Worm (Caenorhabditis elegans): ENCODE data around the gene apc-10.

The apc-10 gene

ce11 chrV:10468709-10469108, 42.6 kb upstream of the apc-10 start:
- TF ChIP-seq pha-4 (tag; optimal IDR thresholded peaks at IDR 0.05), result no peak
- no peak for TF ChIP-seq lin-13 (tag; optimal IDR thresholded peaks at IDR 0.05)
- no peak for TF ChIP-seq ceh-43 (GFP tag; optimal IDR thresholded peaks at IDR 0.05)
- no peak for TF ChIP-seq mep-1 (tag; optimal IDR thresholded peaks at IDR 0.05)
- no peak for TF ChIP-seq ztf-11 (tag; optimal IDR thresholded peaks at IDR 0.05)
- TF ChIP-seq elt-1 (tag; optimal IDR thresholded peaks at IDR 0.05; ENCODE audit: borderline replicate concordance, insufficient read depth), result no peak
- no peak for TF ChIP-seq sptf-1 (tag; optimal IDR thresholded peaks at IDR 0.05)
- TF ChIP-seq cnd-1 (tag; optimal IDR thresholded peaks at IDR 0.05), result no peak
- TF ChIP-seq nhr-76 (tag; optimal IDR thresholded peaks at IDR 0.05), result no peak

DNA sequence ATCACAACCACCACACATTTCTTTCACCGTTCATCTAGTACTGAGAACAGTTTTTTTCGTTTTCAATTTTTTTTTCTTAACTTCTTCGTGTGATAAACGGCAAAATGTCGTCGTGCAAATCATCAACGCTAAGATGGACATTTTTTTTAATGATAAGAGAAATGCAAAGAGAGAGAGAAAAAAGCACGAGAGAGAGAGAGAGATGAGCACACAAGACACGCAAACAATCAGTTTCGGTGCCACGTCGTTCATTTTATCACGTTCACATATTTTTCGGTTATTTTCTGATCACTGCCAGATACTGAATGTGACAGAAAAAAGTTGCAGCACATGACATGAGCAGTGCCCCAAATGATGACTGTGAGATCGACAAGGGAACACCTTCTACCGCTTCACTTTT, 42.0 kb upstream of the apc-10 start, which contains the start of gene egl-9:
Gene egl-9, plus strand, starts transcription at position 328 of the 400 bp plus-strand sequence.
- TF ChIP-seq elt-3 (tag; optimal IDR thresholded peaks at IDR 0.05) (no peak), unc-120 (tag; optimal IDR thresholded peaks at IDR 0.05; ENCODE audit: poor library complexity, severe bottlenecking) (no peak), mab-5 (tag; optimal IDR thresholded peaks at IDR 0.05) (no peak), hlh-1 (tag; optimal IDR thresholded peaks at IDR 0.05) (no peak), drap-1 (GFP tag; optimal IDR thresholded peaks at IDR 0.05) (no peak), blmp-1 (tag; optimal IDR thresholded peaks at IDR 0.05) (no peak), nhr-76 (tag; optimal IDR thresholded peaks at IDR 0.05) (no peak), snpc-4 (tag; optimal IDR thresholded peaks at IDR 0.05) (no peak), pha-4 (tag; optimal IDR thresholded peaks at IDR 0.05) (no peak)

DNA sequence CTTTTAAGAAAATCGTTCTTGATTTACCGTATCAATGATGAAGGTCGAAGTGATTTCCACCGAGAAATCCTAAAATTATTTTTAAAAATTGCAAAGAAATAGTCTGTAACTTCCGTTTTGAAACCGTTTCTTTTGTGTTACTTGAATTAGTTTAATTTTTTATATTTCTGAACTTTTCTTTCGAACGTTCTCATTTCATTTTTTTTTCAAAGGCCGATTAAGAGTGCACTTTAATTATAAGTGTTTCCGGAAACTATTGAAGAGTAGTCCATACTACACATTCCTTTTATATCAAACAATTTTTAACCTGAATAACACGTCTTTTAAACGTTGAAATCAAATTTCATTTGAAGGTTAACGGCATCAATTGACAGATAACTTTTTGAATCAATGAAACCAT, 41.5 kb upstream of the apc-10 start:
- TF ChIP-seq nhr-76 (tag; optimal IDR thresholded peaks at IDR 0.05) (no peak), cnd-1 (tag; optimal IDR thresholded peaks at IDR 0.05) (no peak), nhr-2 (tag; optimal IDR thresholded peaks at IDR 0.05) (no peak), unc-120 (tag; optimal IDR thresholded peaks at IDR 0.05; ENCODE audit: poor library complexity, severe bottlenecking) (no peak), ceh-43 (GFP tag; optimal IDR thresholded peaks at IDR 0.05) (no peak), M03D4.4 (tag; optimal IDR thresholded peaks at IDR 0.05) (no peak), nhr-28 (tag; optimal IDR thresholded peaks at IDR 0.05) (no peak), mls-2 (tag; optimal IDR thresholded peaks at IDR 0.05) (no peak), bed-3 (GFP tag; optimal IDR thresholded peaks at IDR 0.05) (no peak), lsy-2 (tag; optimal IDR thresholded peaks at IDR 0.05) (no peak), hlh-1 (tag; optimal IDR thresholded peaks at IDR 0.05) (no peak), zip-8 (tag; optimal IDR thresholded peaks at IDR 0.05) (no peak), lin-13 (tag; optimal IDR thresholded peaks at IDR 0.05) (no peak), elt-1 (tag; optimal IDR thresholded peaks at IDR 0.05; ENCODE audit: borderline replicate concordance, insufficient read depth) (no peak), drap-1 (GFP tag; optimal IDR thresholded peaks at IDR 0.05) (no peak)

DNA sequence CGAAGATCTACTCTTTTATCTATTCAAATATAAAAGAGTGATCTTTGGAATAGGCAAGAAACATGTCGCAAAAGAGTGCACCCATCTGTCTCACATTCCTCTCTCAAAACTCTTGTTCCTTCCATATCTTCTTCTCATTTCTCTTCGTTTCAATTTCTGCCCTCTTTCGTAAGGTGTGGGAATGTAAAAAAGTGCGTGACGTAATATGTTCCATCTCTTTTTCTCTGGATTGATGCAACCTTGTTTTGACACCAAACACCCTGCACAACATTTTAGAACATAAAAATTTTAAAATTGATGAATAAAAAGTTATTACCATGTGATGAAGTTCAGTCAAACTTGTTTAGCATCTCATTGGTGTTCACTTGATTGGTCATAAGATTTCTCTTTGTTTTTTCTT, 41.0 kb upstream of the apc-10 start:
- TF ChIP-seq blmp-1 (tag; optimal IDR thresholded peaks at IDR 0.05) (no peak), zip-8 (tag; optimal IDR thresholded peaks at IDR 0.05) (peak; percentile 67)

DNA sequence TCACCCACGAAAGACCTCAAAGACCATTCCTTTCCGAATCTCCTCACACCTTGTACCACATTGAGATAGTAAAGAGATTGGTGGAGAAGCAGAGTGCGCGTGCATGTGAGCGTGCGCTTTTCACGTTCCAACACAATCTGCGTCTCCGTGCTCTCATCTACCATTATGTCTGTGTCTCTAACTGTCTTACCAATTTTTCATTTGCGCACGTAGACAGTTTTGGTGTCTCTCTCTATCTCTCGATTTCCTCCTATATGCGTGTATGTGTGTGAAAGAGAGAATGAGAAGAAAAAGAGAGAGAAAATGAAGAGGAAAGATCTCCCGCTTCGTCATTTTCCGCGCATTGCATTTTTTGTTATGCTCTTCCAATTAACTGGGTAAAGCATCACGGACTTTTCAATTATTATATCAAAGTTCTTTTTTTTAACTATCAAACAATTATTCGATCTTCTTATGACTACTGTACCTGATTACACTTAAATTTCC, 40.5 kb upstream of the apc-10 start:
- TF ChIP-seq flh-1 (GFP tag; optimal IDR thresholded peaks at IDR 0.05) (no peak), nhr-237 (tag; optimal IDR thresholded peaks at IDR 0.05) (peak; percentile 96), cnd-1 (tag; optimal IDR thresholded peaks at IDR 0.05) (peak; percentile 60), lin-13 (tag; optimal IDR thresholded peaks at IDR 0.05) (peak; percentile 68), snpc-4 (tag; optimal IDR thresholded peaks at IDR 0.05) (no peak), mab-5 (tag; optimal IDR thresholded peaks at IDR 0.05) (no peak), mls-2 (tag; optimal IDR thresholded peaks at IDR 0.05) (peak; percentile 78), ztf-11 (tag; optimal IDR thresholded peaks at IDR 0.05) (peak; percentile 55), ceh-83 (GFP tag; optimal IDR thresholded peaks at IDR 0.05) (peak; percentile 8), unc-120 (tag; optimal IDR thresholded peaks at IDR 0.05; ENCODE audit: poor library complexity, severe bottlenecking) (peak; percentile 96), sptf-1 (tag; optimal IDR thresholded peaks at IDR 0.05) (peak; percentile 60), ham-2 (GFP tag; optimal IDR thresholded peaks at IDR 0.05) (peak; percentile 89), nhr-28 (tag; optimal IDR thresholded peaks at IDR 0.05) (peak; percentile 2), unc-39 (tag; optimal IDR thresholded peaks at IDR 0.05) (no peak), nhr-2 (tag; optimal IDR thresholded peaks at IDR 0.05) (peak; percentile 59), hlh-1 (tag; optimal IDR thresholded peaks at IDR 0.05) (peak; percentile 54), nhr-76 (tag; optimal IDR thresholded peaks at IDR 0.05) (no peak), tbx-8 (GFP tag; optimal IDR thresholded peaks at IDR 0.05) (no peak), ceh-39 (tag; optimal IDR thresholded peaks at IDR 0.05) (peak; percentile 89), drap-1 (GFP tag; optimal IDR thresholded peaks at IDR 0.05) (peak; percentile 33), ces-1 (GFP tag; optimal IDR thresholded peaks at IDR 0.05) (peak; percentile 90), elt-1 (tag; optimal IDR thresholded peaks at IDR 0.05; ENCODE audit: borderline replicate concordance, insufficient read depth) (peak; percentile 65), zip-8 (tag; optimal IDR thresholded peaks at IDR 0.05) (no peak), M03D4.4 (tag; optimal IDR thresholded peaks at IDR 0.05) (peak; percentile 69), mep-1 (tag; optimal IDR thresholded peaks at IDR 0.05) (peak; percentile 95), pha-4 (tag; optimal IDR thresholded peaks at IDR 0.05) (peak; percentile 94), elt-3 (tag; optimal IDR thresholded peaks at IDR 0.05) (peak; percentile 58), unc-62 (GFP tag; optimal IDR thresholded peaks at IDR 0.05) (peak; percentile 84), lsy-2 (tag; optimal IDR thresholded peaks at IDR 0.05) (peak; percentile 77)

Measured in whole organism, mixed stage, embryonic.